Worm (Caenorhabditis elegans): ENCODE results near the gene C17H12.2.

DNA sequence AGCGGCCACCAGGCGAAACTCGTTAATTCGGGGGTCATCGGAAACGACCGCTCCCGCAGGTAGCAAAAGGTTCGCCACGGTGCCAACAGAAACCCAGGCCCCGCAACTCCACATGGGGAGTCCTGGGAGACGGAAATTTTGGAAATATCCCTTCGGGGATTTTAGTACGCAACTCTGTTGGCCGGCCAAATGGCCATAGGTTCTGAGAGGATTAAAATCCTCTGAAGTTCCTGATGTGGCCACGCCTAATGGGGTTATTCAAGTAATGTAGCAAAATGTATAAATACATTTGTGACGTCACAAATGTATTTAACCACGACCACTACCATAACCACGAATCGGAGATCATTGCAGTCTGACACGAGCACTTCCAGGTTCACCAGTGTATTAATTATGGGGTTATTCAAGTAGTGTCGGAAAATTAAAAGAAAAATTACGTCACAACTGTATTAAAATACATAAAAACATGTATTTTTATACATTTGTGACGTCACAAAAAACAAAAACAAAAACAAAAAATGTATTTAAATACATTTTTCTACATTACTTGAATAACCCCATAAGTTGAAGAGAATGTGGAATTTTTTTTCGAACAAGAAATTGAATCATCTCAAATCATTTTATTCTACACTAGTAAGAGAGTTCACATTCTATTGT, 3.1 kb upstream of the C17H12.2 start:
- no peak for TF ChIP-seq ztf-23 (GFP tag; IDR thresholded peaks at IDR 0.05)
- TF ChIP-seq ref-1 (GFP tag; conservative IDR thresholded peaks at IDR 0.05) = no peak
- no peak for TF ChIP-seq klf-2 (GFP tag; conservative IDR thresholded peaks at IDR 0.05)
- no peak for TF ChIP-seq ztf-29 (GFP tag; IDR thresholded peaks at IDR 0.05)
- TF ChIP-seq T22C8.4 (GFP tag; IDR thresholded peaks at IDR 0.05) = no peak
- TF ChIP-seq flt-1 (GFP tag; IDR thresholded peaks at IDR 0.05) = no peak

Data from whole organism, midembryonic.